Worm (Caenorhabditis elegans): ENCODE results near the gene F35E8.1.

Gene F35E8.1

DNA sequence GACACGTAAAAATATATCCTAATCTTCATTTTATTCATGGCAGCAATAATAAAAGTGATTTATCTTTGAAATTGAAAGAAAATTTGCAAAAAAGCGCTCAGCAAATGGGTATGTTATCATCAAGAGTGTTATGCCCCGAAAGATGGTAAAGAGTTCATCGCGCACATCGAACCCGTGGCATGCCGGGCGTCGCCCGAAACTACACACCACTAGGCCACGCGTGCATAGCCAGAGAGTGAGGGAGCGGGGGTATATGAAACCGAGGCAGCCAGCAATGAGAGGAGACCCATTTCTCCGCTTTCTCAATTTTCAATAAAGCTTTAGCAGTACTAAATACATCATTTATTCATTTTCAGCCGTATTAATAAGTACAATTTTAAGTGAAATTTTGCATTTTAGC lies 31.7 kb downstream of the F35E8.1 start (continued):
- TF ChIP-seq pha-4 (tag; optimal IDR thresholded peaks at IDR 0.05) (no peak), unc-42 (tag; optimal IDR thresholded peaks at IDR 0.05) (peak; percentile 86), C38D4.7 (GFP tag; optimal IDR thresholded peaks at IDR 0.05) (peak; percentile 98), tbx-2 (tag; optimal IDR thresholded peaks at IDR 0.05) (peak; percentile 98), ceh-19 (GFP tag; optimal IDR thresholded peaks at IDR 0.05) (peak; percentile 99), fax-1 (tag; optimal IDR thresholded peaks at IDR 0.05) (peak; percentile 96), K02D7.2 (tag; optimal IDR thresholded peaks at IDR 0.05) (peak; percentile 99), hlh-30 (tag; optimal IDR thresholded peaks at IDR 0.05; ENCODE audit: insufficient read depth) (peak; percentile 90), eyg-1 (tag; optimal IDR thresholded peaks at IDR 0.05) (peak; percentile 99), lim-6 (tag; optimal IDR thresholded peaks at IDR 0.05) (peak; percentile 97), ceh-9 (tag; optimal IDR thresholded peaks at IDR 0.05) (peak; percentile 98), ceh-24 (tag; optimal IDR thresholded peaks at IDR 0.05) (peak; percentile 99), ceh-2 (tag; optimal IDR thresholded peaks at IDR 0.05) (peak; percentile 98), pag-3 (tag; optimal IDR thresholded peaks at IDR 0.05; ENCODE audit: borderline replicate concordance) (peak; percentile 96), ceh-34 (tag; optimal IDR thresholded peaks at IDR 0.05) (peak; percentile 99), nfya-1 (tag; optimal IDR thresholded peaks at IDR 0.05) (peak; percentile 90)

DNA sequence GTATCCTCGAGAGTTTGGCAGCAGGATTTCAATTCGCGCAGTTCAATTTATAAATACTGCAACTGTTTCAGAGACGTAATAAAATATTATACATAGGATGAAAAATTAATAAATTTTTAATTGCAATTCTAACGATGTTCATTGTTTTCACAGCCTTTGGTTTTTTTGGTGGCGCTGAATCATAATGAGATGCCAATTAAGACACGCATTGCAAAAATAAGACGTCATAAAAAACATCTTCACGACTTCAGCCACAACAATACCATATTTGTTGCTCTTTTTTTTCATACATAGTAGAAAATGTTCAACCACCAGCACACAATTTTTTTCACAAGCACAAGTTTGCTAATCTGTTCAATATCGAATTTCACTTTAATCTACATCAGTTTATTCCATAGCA lies 33.2 kb downstream of the F35E8.1 start, which contains the start of gene str-56:
Gene str-56, plus strand, starts transcription at position 301 of the 400 bp plus-strand sequence.
- no peak for TF ChIP-seq zip-5 (tag; optimal IDR thresholded peaks at IDR 0.05)

DNA sequence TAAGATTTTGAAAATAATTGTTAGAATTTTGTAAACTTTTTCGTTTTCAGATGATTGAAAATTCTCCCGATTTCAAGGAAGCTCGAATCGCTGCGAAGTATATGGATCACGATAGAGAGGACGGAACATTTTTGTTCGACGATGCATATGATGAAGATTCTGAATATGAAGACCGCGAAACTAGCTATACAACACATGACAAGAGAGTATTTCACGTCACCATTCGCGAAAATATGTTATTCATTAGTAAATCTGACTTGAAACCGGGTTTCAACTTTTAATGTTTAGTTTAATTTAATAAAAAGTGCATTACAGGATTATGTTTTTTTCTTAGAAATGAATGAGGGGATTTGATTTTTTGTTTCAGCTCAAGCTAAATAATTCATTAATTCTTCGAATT lies 35.1 kb downstream of the F35E8.1 start, which contains the start of gene str-57:
Gene str-57, plus strand, starts transcription at position 301 of the 400 bp plus-strand sequence.
- no peak for TF ChIP-seq elt-2 (tag; optimal IDR thresholded peaks at IDR 0.05)
- TF ChIP-seq pqm-1 (tag; optimal IDR thresholded peaks at IDR 0.05), result no peak
- no peak for TF ChIP-seq F13H6.1 (tag; optimal IDR thresholded peaks at IDR 0.05)
- no peak for TF ChIP-seq unc-86 (tag; optimal IDR thresholded peaks at IDR 0.05)
- TF ChIP-seq hlh-15 (tag; optimal IDR thresholded peaks at IDR 0.05), result no peak
- TF ChIP-seq madf-2 (tag; optimal IDR thresholded peaks at IDR 0.05), result no peak
- TF ChIP-seq T23F11.4 (GFP tag; optimal IDR thresholded peaks at IDR 0.05), result no peak
- no peak for TF ChIP-seq ceh-24 (tag; optimal IDR thresholded peaks at IDR 0.05)
- TF ChIP-seq hlh-30 (tag; optimal IDR thresholded peaks at IDR 0.05; ENCODE audit: insufficient read depth), result no peak
- TF ChIP-seq fkh-10 (GFP tag; optimal IDR thresholded peaks at IDR 0.05), result no peak

DNA sequence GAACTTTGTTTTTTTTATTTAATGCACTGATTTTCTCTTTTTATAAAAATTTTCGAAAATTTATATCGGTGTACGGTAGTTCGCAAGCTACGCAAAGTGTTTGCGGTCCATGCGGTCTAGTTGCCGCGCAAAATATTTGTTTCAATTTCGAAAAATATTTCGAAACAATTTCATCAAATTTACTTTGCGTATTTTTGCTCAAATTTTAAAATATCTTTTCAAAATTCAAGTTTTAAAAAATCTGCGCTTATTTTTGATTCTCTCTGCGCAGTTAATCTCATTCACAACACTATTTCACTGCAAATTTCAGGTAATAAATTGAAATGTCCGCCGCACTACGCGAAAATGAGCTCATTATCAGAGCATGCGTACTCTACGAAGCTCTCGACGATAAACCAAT lies 38.1 kb downstream of the F35E8.1 start, which contains the start of gene fbxa-197:
Gene fbxa-197, plus strand, starts transcription at position 301 of the 400 bp plus-strand sequence.
- TF ChIP-seq mec-3 (tag; optimal IDR thresholded peaks at IDR 0.05; ENCODE audit: borderline replicate concordance) (no peak), hlh-30 (tag; optimal IDR thresholded peaks at IDR 0.05; ENCODE audit: insufficient read depth) (no peak), ceh-9 (tag; optimal IDR thresholded peaks at IDR 0.05) (no peak), F13H6.1 (tag; optimal IDR thresholded peaks at IDR 0.05) (no peak), rnt-1 (tag; optimal IDR thresholded peaks at IDR 0.05) (no peak), ztf-16 (tag; optimal IDR thresholded peaks at IDR 0.05) (no peak), ceh-31 (tag; optimal IDR thresholded peaks at IDR 0.05) (no peak), ceh-2 (tag; optimal IDR thresholded peaks at IDR 0.05) (no peak), K09A11.1 (tag; optimal IDR thresholded peaks at IDR 0.05; ENCODE audit: insufficient read depth) (no peak), pax-1 (tag; optimal IDR thresholded peaks at IDR 0.05) (no peak)

DNA sequence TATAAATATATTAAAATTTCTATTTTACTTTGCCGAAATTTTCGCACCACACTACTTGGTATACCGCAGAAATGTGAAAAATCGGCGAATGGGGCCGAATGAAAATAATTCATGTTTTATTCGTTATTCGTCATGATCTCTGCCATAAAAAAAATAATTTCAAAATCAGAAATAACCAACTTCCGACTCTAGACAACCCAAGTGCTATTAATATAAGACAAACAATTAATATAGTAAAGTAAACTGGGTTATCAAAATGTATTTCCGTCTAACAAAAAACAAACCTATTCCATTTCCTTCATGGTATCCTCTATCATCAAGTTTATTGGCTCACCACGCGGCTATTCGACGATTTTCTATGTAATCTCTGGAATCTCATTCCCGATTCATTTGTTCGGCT lies 39.6 kb downstream of the F35E8.1 start, which contains the start of gene srh-293:
Gene srh-293, plus strand, starts transcription at position 301 of the 400 bp plus-strand sequence.
- TF ChIP-seq dve-1 (tag; optimal IDR thresholded peaks at IDR 0.05) (no peak), ceh-24 (tag; optimal IDR thresholded peaks at IDR 0.05) (no peak), fkh-6 (tag; optimal IDR thresholded peaks at IDR 0.05) (no peak), C38D4.7 (GFP tag; optimal IDR thresholded peaks at IDR 0.05) (no peak), Y22D7AL.16 (tag; optimal IDR thresholded peaks at IDR 0.05) (no peak), che-1 (tag; optimal IDR thresholded peaks at IDR 0.05) (no peak), ets-4 (tag; optimal IDR thresholded peaks at IDR 0.05) (no peak), rnt-1 (tag; optimal IDR thresholded peaks at IDR 0.05) (no peak), ceh-30 (tag; optimal IDR thresholded peaks at IDR 0.05) (no peak), lin-11 (tag; optimal IDR thresholded peaks at IDR 0.05) (no peak), pha-4 (tag; optimal IDR thresholded peaks at IDR 0.05) (no peak), nhr-232 (tag; optimal IDR thresholded peaks at IDR 0.05) (no peak), sox-2 (GFP tag; IDR thresholded peaks at IDR 0.05) (no peak), lim-6 (tag; optimal IDR thresholded peaks at IDR 0.05) (no peak), hlh-30 (tag; optimal IDR thresholded peaks at IDR 0.05; ENCODE audit: insufficient read depth) (no peak), ceh-14 (tag; optimal IDR thresholded peaks at IDR 0.05) (no peak), eyg-1 (tag; optimal IDR thresholded peaks at IDR 0.05) (no peak), ceh-31 (tag; optimal IDR thresholded peaks at IDR 0.05) (no peak), nfya-1 (tag; optimal IDR thresholded peaks at IDR 0.05) (no peak), elt-4 (tag; optimal IDR thresholded peaks at IDR 0.05) (no peak)
